Fruit fly (Drosophila melanogaster) whole organism, embryonic: ENCODE measurements around the gene Rbbp5.

ENCODE experiments used
- B-H2 ChIP-seq: fragments of 200-800 bp; sonication (Bioruptor generic); optimal IDR thresholded peaks from 2 replicates; lab custom pipeline; 2018; ENCODE audit warnings: missing biosample characterization, mild to moderate bottlenecking, missing genetic modification characterization
- BEAF-32 ChIP-seq: fragments of 200-800 bp; sonication (Bioruptor generic); optimal IDR thresholded peaks from 3 replicates; lab custom pipeline; 2017; ENCODE audit warnings: missing biosample characterization, missing genetic modification characterization, mild to moderate bottlenecking, moderate library complexity, missing genetic modification reagents
- CG12299 ChIP-seq: fragments of 200-800 bp; sonication (Bioruptor generic); optimal IDR thresholded peaks from 2 replicates; lab custom pipeline; 2018; ENCODE audit warnings: missing biosample characterization, mild to moderate bottlenecking, missing genetic modification characterization
- CG12659 ChIP-seq: fragments of 200-800 bp; sonication (Bioruptor generic); optimal IDR thresholded peaks from 3 replicates; lab custom pipeline; 2017; ENCODE audit warnings: mild to moderate bottlenecking, missing biosample characterization, missing genetic modification reagents, missing genetic modification characterization
- CG13287 ChIP-seq: fragments of 200-800 bp; sonication (Bioruptor generic); IDR thresholded peaks from 2 replicates; pipeline ENCODE4 v1.3.6; 2022; ENCODE audit warnings: missing biosample characterization, missing genetic modification characterization; ENCODE audit not compliant: partially characterized antibody
- CG13775 ChIP-seq: fragments of 200-800 bp; sonication (Bioruptor generic); optimal IDR thresholded peaks from 3 replicates; lab custom pipeline; 2017; ENCODE audit warnings: missing biosample characterization, mild to moderate bottlenecking, missing genetic modification characterization
- CG14667 ChIP-seq: fragments of 200-800 bp; sonication (Bioruptor generic); IDR thresholded peaks from 2 replicates; pipeline ENCODE4 v1.3.6; 2022; ENCODE audit warnings: missing biosample characterization, missing genetic modification characterization
- CG14860 ChIP-seq: fragments of 200-800 bp; sonication (Bioruptor generic); IDR thresholded peaks from 3 replicates; pipeline ENCODE4 v1.3.6; 2022; ENCODE audit warnings: missing biosample characterization, missing genetic modification characterization; ENCODE audit not compliant: partially characterized antibody
- CG15073 ChIP-seq: fragments of 200-800 bp; sonication (Bioruptor generic); optimal IDR thresholded peaks from 2 replicates; lab custom pipeline; 2016; ENCODE audit warnings: missing biosample characterization, missing genetic modification characterization
- CG17186 ChIP-seq: fragments of 200-800 bp; sonication (Bioruptor generic); optimal IDR thresholded peaks from 3 replicates; lab custom pipeline; 2017; ENCODE audit warnings: missing biosample characterization, missing genetic modification reagents, missing genetic modification characterization
- CG18011 ChIP-seq: fragments of 200-800 bp; sonication (Bioruptor generic); optimal IDR thresholded peaks from 2 replicates; lab custom pipeline; 2017; ENCODE audit warnings: missing biosample characterization, missing genetic modification characterization, mild to moderate bottlenecking, moderate library complexity, missing genotype
- CG2120 ChIP-seq: fragments of 200-800 bp; sonication (Bioruptor generic); optimal IDR thresholded peaks from 3 replicates; lab custom pipeline; 2016; ENCODE audit warnings: missing biosample characterization, missing genetic modification characterization
- CG2199 ChIP-seq: fragments of 200-800 bp; sonication (Bioruptor generic); IDR thresholded peaks from 3 replicates; pipeline ENCODE4 v1.3.6; 2022; ENCODE audit warnings: missing biosample characterization, missing genetic modification characterization
- CG31224 ChIP-seq: fragments of 200-800 bp; sonication (Bioruptor generic); IDR thresholded peaks from 2 replicates; pipeline ENCODE4 v1.3.6; 2022; ENCODE audit warnings: missing biosample characterization, missing genetic modification characterization
- CG32772 ChIP-seq: fragments of 200-800 bp; sonication (Bioruptor generic); IDR thresholded peaks from 2 replicates; pipeline ENCODE4 v1.3.6; 2022; ENCODE audit warnings: missing biosample characterization, missing genetic modification characterization
- CG34376 ChIP-seq: fragments of 200-800 bp; sonication (Bioruptor generic); optimal IDR thresholded peaks from 2 replicates; lab custom pipeline; 2018; ENCODE audit warnings: missing biosample characterization, mild to moderate bottlenecking, missing genetic modification characterization
- CG3847 ChIP-seq: fragments of 200-800 bp; sonication (Bioruptor generic); IDR thresholded peaks from 2 replicates; pipeline ENCODE4 v1.3.6; 2022; ENCODE audit warnings: missing biosample characterization, missing genetic modification characterization
- CG4360 ChIP-seq: fragments of 200-800 bp; sonication (Bioruptor generic); IDR thresholded peaks from 2 replicates; pipeline ENCODE4 v1.3.6; 2022; ENCODE audit warnings: missing biosample characterization, missing genetic modification characterization
- CG4617 ChIP-seq: fragments of 200-800 bp; sonication (Bioruptor generic); optimal IDR thresholded peaks from 3 replicates; lab custom pipeline; 2016; ENCODE audit warnings: missing biosample characterization, missing genetic modification characterization, borderline replicate concordance
- CG6683 ChIP-seq: fragments of 200-800 bp; sonication (Bioruptor generic); optimal IDR thresholded peaks from 2 replicates; lab custom pipeline; 2017; ENCODE audit warnings: missing biosample characterization, mild to moderate bottlenecking, missing genetic modification characterization, missing genetic modification reagents
- CG6813 ChIP-seq: fragments of 200-800 bp; sonication (Bioruptor generic); optimal IDR thresholded peaks from 2 replicates; lab custom pipeline; 2017; ENCODE audit warnings: missing biosample characterization, missing genetic modification characterization, mild to moderate bottlenecking, moderate library complexity, missing genetic modification reagents
- CG7987 ChIP-seq: fragments of 200-800 bp; sonication (Bioruptor generic); optimal IDR thresholded peaks from 2 replicates; lab custom pipeline; 2018; ENCODE audit warnings: missing biosample characterization, mild to moderate bottlenecking, missing genetic modification characterization, moderate library complexity
- CG8290 ChIP-seq, 3 experiments: fragments of 200-800 bp; sonication (Bioruptor generic); optimal IDR thresholded peaks; 2 replicates each; lab custom pipeline; 2016 to 2019; ENCODE audit warnings: missing biosample characterization in 3 of 3, missing genetic modification characterization in 3 of 3, mild to moderate bottlenecking in 2 of 3, moderate library complexity in 1 of 3
- Camta ChIP-seq: fragments of 200-800 bp; sonication (Bioruptor generic); optimal IDR thresholded peaks from 2 replicates; lab custom pipeline; 2016; ENCODE audit warnings: missing biosample characterization, missing genetic modification characterization
- Doc2 ChIP-seq: fragments of 200-800 bp; sonication (Bioruptor generic); IDR thresholded peaks from 2 replicates; pipeline ENCODE4 v1.3.6; 2022; ENCODE audit warnings: missing biosample characterization, missing genetic modification characterization
- Dref ChIP-seq: fragments of 200-800 bp; sonication (Bioruptor generic); IDR thresholded peaks from 2 replicates; pipeline ENCODE4 v1.3.6; 2022; ENCODE audit warnings: missing biosample characterization, missing genetic modification characterization
- E2f2 ChIP-seq: fragments of 200-800 bp; sonication (Bioruptor generic); IDR thresholded peaks from 2 replicates; pipeline ENCODE4 v1.3.6; 2022; ENCODE audit warnings: missing biosample characterization, missing genetic modification characterization
- Tbp ChIP-seq: fragments of >200 bp; optimal IDR thresholded peaks from 2 replicates; lab custom pipeline; 2018; ENCODE audit warnings: missing biosample characterization, missing genetic modification characterization
- crp ChIP-seq, 2 experiments: fragments of 200-800 bp; sonication (Bioruptor generic); optimal IDR thresholded peaks; 2 replicates in 1 of 2; 3 replicates in 1 of 2; lab custom pipeline; 2017; ENCODE audit warnings: missing biosample characterization in 2 of 2, missing genetic modification characterization in 2 of 2, mild to moderate bottlenecking in 1 of 2, moderate library complexity in 1 of 2
- disco-r ChIP-seq: fragments of 200-800 bp; sonication (Bioruptor generic); optimal IDR thresholded peaks from 2 replicates; lab custom pipeline; 2016; ENCODE audit warnings: missing biosample characterization, missing genetic modification characterization
- dmrt99B ChIP-seq: fragments of 200-800 bp; sonication (Bioruptor generic); optimal IDR thresholded peaks from 2 replicates; lab custom pipeline; 2018; ENCODE audit warnings: missing biosample characterization, mild to moderate bottlenecking, missing genetic modification characterization, moderate library complexity
- dpn ChIP-seq, 2 experiments: fragments of 200-800 bp; sonication (Bioruptor generic); optimal IDR thresholded peaks; 3 replicates each; lab custom pipeline; 2016; ENCODE audit warnings: missing biosample characterization in 2 of 2, missing genetic modification characterization in 2 of 2
- fd64A ChIP-seq: fragments of 200-800 bp; sonication (Bioruptor generic); optimal IDR thresholded peaks from 3 replicates; lab custom pipeline; 2018; ENCODE audit warnings: missing biosample characterization, mild to moderate bottlenecking, missing genetic modification characterization
- gfzf ChIP-seq: fragments of 200-800 bp; sonication (Bioruptor generic); optimal IDR thresholded peaks from 2 replicates; lab custom pipeline; 2016; ENCODE audit warnings: missing biosample characterization, mild to moderate bottlenecking, missing genetic modification characterization, moderate library complexity
- lbe ChIP-seq: fragments of 200-800 bp; sonication (Bioruptor generic); optimal IDR thresholded peaks from 2 replicates; lab custom pipeline; 2016; ENCODE audit warnings: missing biosample characterization, mild to moderate bottlenecking, missing genetic modification characterization
- pnt ChIP-seq: fragments of 200-800 bp; sonication (Bioruptor generic); optimal IDR thresholded peaks from 3 replicates; lab custom pipeline; 2016; ENCODE audit warnings: missing biosample characterization, missing genetic modification characterization
- pzg ChIP-seq: fragments of 200-800 bp; sonication (Bioruptor generic); optimal IDR thresholded peaks from 3 replicates; lab custom pipeline; 2018; ENCODE audit warnings: missing biosample characterization, mild to moderate bottlenecking, missing genetic modification characterization, moderate library complexity
- ranshi ChIP-seq: fragments of 200-800 bp; sonication (Bioruptor generic); IDR thresholded peaks from 2 replicates; pipeline ENCODE4 v1.3.6; 2022; ENCODE audit warnings: missing biosample characterization, missing genetic modification characterization
- sima ChIP-seq: fragments of 200-800 bp; sonication (Bioruptor generic); optimal IDR thresholded peaks from 2 replicates; lab custom pipeline; 2016; ENCODE audit warnings: missing biosample characterization, missing genetic modification characterization
- slou ChIP-seq: fragments of 200-800 bp; sonication (Bioruptor generic); optimal IDR thresholded peaks from 3 replicates; lab custom pipeline; 2016; ENCODE audit warnings: missing biosample characterization, missing genetic modification characterization
- trh ChIP-seq: fragments of 200-800 bp; sonication (Bioruptor generic); optimal IDR thresholded peaks from 2 replicates; lab custom pipeline; 2016; ENCODE audit warnings: missing biosample characterization, missing genetic modification characterization

The Rbbp5 gene

dm6 chr3L:20393357-20393756 lies 45.6 kb upstream of the Rbbp5 start, which contains the start of gene CG33969 (continued):
- TF ChIP-seq CG2199 (0 out of 3 replicates have a peak, but pooled peaks have one; percentile 11), CG15073 (GFP tag; lab: Kevin White, UChicago) (no peak), pzg (GFP tag; lab: Kevin White, UChicago) (peak; percentile 47), CG13287 (GFP tag; lab: Robert Waterston, UW) (peak; percentile 58), CG32772 (GFP tag; lab: Robert Waterston, UW) (no peak), crp (GFP tag; optimal IDR thresholded peaks at IDR 0.05; lab: Kevin White, UChicago) (peak in 1 of 2 experiments; percentile 35), sima (GFP tag; lab: Kevin White, UChicago) (no peak), Doc2 (no peak), CG14860 (GFP tag; lab: Robert Waterston, UW) (no peak), lbe (GFP tag; lab: Kevin White, UChicago) (peak; percentile 21), CG12659 (GFP tag; lab: Kevin White, UChicago) (peak; percentile 22), CG6683 (GFP tag; lab: Kevin White, UChicago) (no peak), dmrt99B (no peak), Camta (no peak), E2f2 (GFP tag; lab: Robert Waterston, UW) (peak; percentile 37; the same call in 1 of the 2 replicates), slou (GFP tag; lab: Kevin White, UChicago) (no peak), Tbp (GFP tag; lab: Kevin White, UChicago) (no peak), CG31224 (GFP tag; lab: Robert Waterston, UW) (no peak), CG18011 (GFP tag; lab: Kevin White, UChicago) (no peak), CG4617 (GFP tag; lab: Kevin White, UChicago) (no peak), CG34376 (GFP tag; lab: Kevin White, UChicago) (no peak), CG14667 (GFP tag; lab: Robert Waterston, UW) (no peak), CG8290 (GFP tag; optimal IDR thresholded peaks at IDR 0.05; lab: Kevin White, UChicago) (no peak), CG8290 (tag; optimal IDR thresholded peaks at IDR 0.05; lab: Kevin White, UChicago) (peak in 1 of 2 experiments; percentile 40), CG12299 (tag; lab: Kevin White, UChicago) (no peak), pnt (GFP tag; lab: Kevin White, UChicago) (no peak), B-H2 (GFP tag; lab: Kevin White, UChicago) (peak; percentile 12), CG7987 (GFP tag; lab: Kevin White, UChicago) (no peak), Dref (GFP tag; lab: Robert Waterston, UW) (peak; percentile 64), CG4360 (no peak), CG17186 (GFP tag; lab: Kevin White, UChicago) (peak; percentile 62), ranshi (GFP tag; lab: Robert Waterston, UW) (no peak), dpn (GFP tag; optimal IDR thresholded peaks at IDR 0.05; lab: Kevin White, UChicago) (no peak), CG2120 (peak; percentile 16), CG13775 (no peak), CG3847 (no peak), CG6813 (GFP tag; lab: Kevin White, UChicago) (no peak), gfzf (GFP tag; lab: Kevin White, UChicago) (peak; percentile 29), disco-r (GFP tag; lab: Kevin White, UChicago) (no peak), trh (GFP tag; lab: Kevin White, UChicago) (no peak), fd64A (no peak), BEAF-32 (GFP tag; lab: Kevin White, UChicago) (peak; percentile 58)
